Worm (Caenorhabditis elegans): Measurements from ENCODE around the gene aldo-2.

Gene aldo-2

ce11 chrIII:5840277-5840676 lies 36.1 kb downstream of the aldo-2 start:
- no peak for TF ChIP-seq sea-1 (GFP tag; conservative IDR thresholded peaks at IDR 0.05)
- TF ChIP-seq ets-7 (tag; optimal IDR thresholded peaks at IDR 0.05) = no peak
- no peak for TF ChIP-seq F13C5.2 (tag; optimal IDR thresholded peaks at IDR 0.05)
- TF ChIP-seq flt-1 (GFP tag; IDR thresholded peaks at IDR 0.05) = no peak
- TF ChIP-seq pes-1 (GFP tag; IDR thresholded peaks at IDR 0.05) = no peak
- no peak for TF ChIP-seq hnd-1 (tag; optimal IDR thresholded peaks at IDR 0.05)
- TF ChIP-seq tbx-11 (GFP tag; IDR thresholded peaks at IDR 0.05) = no peak
- TF ChIP-seq ama-1 (optimal IDR thresholded peaks at IDR 0.05) = no peak
- TF ChIP-seq tbx-37 (GFP tag; conservative IDR thresholded peaks at IDR 0.05) = no peak
- TF ChIP-seq aly-1 (tag; optimal IDR thresholded peaks at IDR 0.05) = no peak

- TF ChIP-seq flt-1 (GFP tag; IDR thresholded peaks at IDR 0.05) (no peak), ama-1 (optimal IDR thresholded peaks at IDR 0.05) (no peak), hmg-4 (GFP tag; optimal IDR thresholded peaks at IDR 0.05) (no peak), sea-1 (GFP tag; conservative IDR thresholded peaks at IDR 0.05) (no peak), tbx-37 (GFP tag; conservative IDR thresholded peaks at IDR 0.05) (no peak), tra-4 (tag; optimal IDR thresholded peaks at IDR 0.05) (no peak), aly-1 (tag; optimal IDR thresholded peaks at IDR 0.05) (no peak), pes-1 (GFP tag; IDR thresholded peaks at IDR 0.05) (no peak)
Observed at ce11 chrIII:5839598-5839997, 36.8 kb downstream of the aldo-2 start.

- TF ChIP-seq ceh-36 (tag; optimal IDR thresholded peaks at IDR 0.05) (no peak), pes-1 (GFP tag; IDR thresholded peaks at IDR 0.05) (no peak), tra-4 (tag; optimal IDR thresholded peaks at IDR 0.05) (no peak), hmg-4 (GFP tag; optimal IDR thresholded peaks at IDR 0.05) (no peak), ceh-13 (GFP tag; optimal IDR thresholded peaks at IDR 0.05) (no peak)
Observed at ce11 chrIII:5839147-5839546, 37.3 kb downstream of the aldo-2 start.

ce11 chrIII:5838159-5839046 lies 38.0 kb downstream of the aldo-2 start:
- TF ChIP-seq hmbx-1 (tag; optimal IDR thresholded peaks at IDR 0.05) = no peak
- no peak for TF ChIP-seq ama-1 (optimal IDR thresholded peaks at IDR 0.05)
- TF ChIP-seq hmg-4 (GFP tag; optimal IDR thresholded peaks at IDR 0.05) = no peak
- TF ChIP-seq tbx-11 (GFP tag; IDR thresholded peaks at IDR 0.05) = no peak
- TF ChIP-seq pes-1 (GFP tag; IDR thresholded peaks at IDR 0.05) = no peak
- no peak for TF ChIP-seq ceh-13 (GFP tag; optimal IDR thresholded peaks at IDR 0.05)
- no peak for TF ChIP-seq scrt-1 (GFP tag; IDR thresholded peaks at IDR 0.05)
- TF ChIP-seq ets-7 (tag; optimal IDR thresholded peaks at IDR 0.05) = no peak
- no peak for TF ChIP-seq flt-1 (GFP tag; IDR thresholded peaks at IDR 0.05)

DNA sequence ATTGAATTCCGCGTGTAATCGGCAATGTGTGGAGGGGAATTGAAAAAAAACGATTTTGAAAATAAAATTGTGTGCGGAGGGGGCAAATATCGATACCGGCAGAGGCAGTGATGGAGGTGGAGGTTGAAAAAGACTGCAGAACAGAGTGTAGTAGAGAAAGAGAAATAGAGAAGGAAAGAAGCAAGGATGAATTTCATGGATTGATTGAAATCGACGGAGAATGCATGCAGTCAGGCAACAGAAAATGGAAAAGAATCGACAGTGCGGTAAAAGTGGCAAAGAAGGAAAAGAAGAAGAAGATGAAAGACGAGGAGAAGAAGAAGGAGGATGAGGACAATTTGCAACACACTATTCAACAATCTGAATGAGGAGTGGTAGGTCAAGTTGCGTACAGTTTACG lies 39.6 kb downstream of the aldo-2 start, which contains the start of gene W04D12.1:
Gene W04D12.1 (plus strand): TSS at position 111 of the 400 bp plus-strand sequence.
- TF ChIP-seq scrt-1 (GFP tag; IDR thresholded peaks at IDR 0.05) (no peak), F13C5.2 (tag; optimal IDR thresholded peaks at IDR 0.05) (no peak), B0310.2 (tag; optimal IDR thresholded peaks at IDR 0.05) (no peak), hnd-1 (tag; optimal IDR thresholded peaks at IDR 0.05) (no peak), hmg-4 (GFP tag; optimal IDR thresholded peaks at IDR 0.05) (no peak), ama-1 (optimal IDR thresholded peaks at IDR 0.05) (no peak), flt-1 (GFP tag; IDR thresholded peaks at IDR 0.05) (no peak), tbx-11 (GFP tag; IDR thresholded peaks at IDR 0.05) (no peak), ets-7 (tag; optimal IDR thresholded peaks at IDR 0.05) (no peak), pes-1 (GFP tag; IDR thresholded peaks at IDR 0.05) (no peak), tra-4 (tag; optimal IDR thresholded peaks at IDR 0.05) (no peak), sea-1 (GFP tag; conservative IDR thresholded peaks at IDR 0.05) (no peak), hmbx-1 (tag; optimal IDR thresholded peaks at IDR 0.05) (no peak), aly-1 (tag; optimal IDR thresholded peaks at IDR 0.05) (no peak), ceh-36 (tag; optimal IDR thresholded peaks at IDR 0.05) (no peak), tbx-37 (GFP tag; conservative IDR thresholded peaks at IDR 0.05) (no peak), ceh-13 (GFP tag; optimal IDR thresholded peaks at IDR 0.05) (no peak)

DNA sequence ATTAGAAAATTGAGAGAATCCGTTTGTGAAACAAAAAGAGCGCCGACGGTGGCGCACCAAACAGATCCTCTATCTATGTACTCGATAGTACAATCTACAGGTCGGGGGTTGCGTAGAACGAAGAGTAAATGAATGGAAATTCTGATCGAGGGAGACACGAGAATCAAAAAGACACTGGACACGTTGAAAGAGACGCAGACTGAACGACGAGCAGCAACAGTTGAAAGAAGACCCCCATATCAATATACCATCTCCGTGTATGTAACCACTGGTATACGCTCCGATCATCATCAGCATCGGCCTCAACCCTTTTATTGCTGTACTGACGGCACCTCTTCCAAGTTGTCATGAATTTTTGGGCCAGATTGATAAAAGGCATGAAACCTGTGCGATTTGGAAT lies 40.2 kb downstream of the aldo-2 start:
- TF ChIP-seq F13C5.2 (tag; optimal IDR thresholded peaks at IDR 0.05) (no peak), ceh-36 (tag; optimal IDR thresholded peaks at IDR 0.05) (no peak), pes-1 (GFP tag; IDR thresholded peaks at IDR 0.05) (no peak), tbx-11 (GFP tag; IDR thresholded peaks at IDR 0.05) (no peak), scrt-1 (GFP tag; IDR thresholded peaks at IDR 0.05) (no peak), hmg-4 (GFP tag; optimal IDR thresholded peaks at IDR 0.05) (no peak), aly-1 (tag; optimal IDR thresholded peaks at IDR 0.05) (no peak), flt-1 (GFP tag; IDR thresholded peaks at IDR 0.05) (no peak), hmbx-1 (tag; optimal IDR thresholded peaks at IDR 0.05) (no peak)

ce11 chrIII:5835163-5835871 lies 41.1 kb downstream of the aldo-2 start:
- TF ChIP-seq B0310.2 (tag; optimal IDR thresholded peaks at IDR 0.05) = no peak
- TF ChIP-seq hmg-4 (GFP tag; optimal IDR thresholded peaks at IDR 0.05) = no peak
- no peak for TF ChIP-seq ama-1 (optimal IDR thresholded peaks at IDR 0.05)
- no peak for TF ChIP-seq aly-1 (tag; optimal IDR thresholded peaks at IDR 0.05)
- TF ChIP-seq tbx-37 (GFP tag; conservative IDR thresholded peaks at IDR 0.05) = no peak
- no peak for TF ChIP-seq tra-4 (tag; optimal IDR thresholded peaks at IDR 0.05)
- no peak for TF ChIP-seq ceh-36 (tag; optimal IDR thresholded peaks at IDR 0.05)
- no peak for TF ChIP-seq tbx-11 (GFP tag; IDR thresholded peaks at IDR 0.05)
- no peak for TF ChIP-seq flt-1 (GFP tag; IDR thresholded peaks at IDR 0.05)
- no peak for TF ChIP-seq hmbx-1 (tag; optimal IDR thresholded peaks at IDR 0.05)
- no peak for TF ChIP-seq pes-1 (GFP tag; IDR thresholded peaks at IDR 0.05)
- no peak for TF ChIP-seq ets-7 (tag; optimal IDR thresholded peaks at IDR 0.05)
- no peak for TF ChIP-seq sea-1 (GFP tag; conservative IDR thresholded peaks at IDR 0.05)

Measured in whole organism, early embryonic.